Worm (Caenorhabditis elegans) whole organism, early embryonic: Measurements from ENCODE around the gene ints-13.

Experiments used
- B0310.2 ChIP-seq: sonication (generic microtip); optimal IDR thresholded peaks from 2 replicates; lab custom pipeline; 2016; ENCODE audit warnings: mild to moderate bottlenecking, missing genetic modification characterization, missing compliant biosample characterization
- ama-1 ChIP-seq: fragments of 150-350 bp; optimal IDR thresholded peaks from 2 replicates; lab custom pipeline; 2014
- flt-1 ChIP-seq: fragments of 200-800 bp; sonication (Bioruptor generic); IDR thresholded peaks from 2 replicates; pipeline ENCODE4 v1.3.6; 2022; ENCODE audit warnings: missing genetic modification characterization, missing compliant biosample characterization
- hmg-4 ChIP-seq: fragments of 200-800 bp; sonication (Bioruptor generic); optimal IDR thresholded peaks from 2 replicates; lab custom pipeline; 2018; ENCODE audit warnings: mild to moderate bottlenecking, missing genetic modification characterization, missing compliant biosample characterization
- scrt-1 ChIP-seq: fragments of 200-800 bp; sonication (Bioruptor generic); IDR thresholded peaks from 2 replicates; pipeline ENCODE4 v1.3.6; 2022; ENCODE audit warnings: missing genetic modification characterization, missing compliant biosample characterization
- sea-1 ChIP-seq: fragments of 200-800 bp; sonication (Bioruptor generic); conservative IDR thresholded peaks from 2 replicates; pipeline ENCODE4 v1.3.6; 2022; ENCODE audit warnings: missing genetic modification characterization, missing compliant biosample characterization

DNA sequence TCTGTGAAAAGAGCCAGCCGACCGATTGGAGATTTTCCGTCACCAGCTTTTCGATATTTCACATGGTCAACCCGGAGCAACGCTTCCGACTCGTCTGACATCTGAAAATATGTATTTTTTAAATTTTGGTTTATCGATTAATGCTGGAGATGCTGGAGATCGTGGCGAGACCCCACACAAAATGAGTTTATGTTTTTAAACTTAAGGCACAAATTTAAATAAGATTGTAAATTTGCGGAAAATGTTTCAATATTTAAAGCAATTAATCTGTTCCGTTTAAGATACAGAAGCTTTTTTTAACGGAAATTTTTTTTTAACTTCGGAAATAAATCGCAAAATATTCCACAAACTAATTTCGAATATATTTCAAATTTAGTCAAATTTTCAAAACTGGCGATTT is 5.6 kb downstream of the ints-13 start, which contains the start of gene gtf-2H1:
- TF ChIP-seq scrt-1 (GFP tag; lab: Robert Waterston, UW) (no peak), flt-1 (GFP tag; lab: Robert Waterston, UW) (no peak), ama-1 (no peak), hmg-4 (no peak), B0310.2 (tag; lab: Kevin White, UChicago) (no peak), sea-1 (no peak)
